Worm (Caenorhabditis elegans) whole organism, midembryonic: Measurements from ENCODE around the gene Y41C4A.21.

Source experiments
- T22C8.4 ChIP-seq: fragments of 200-800 bp; sonication (Bioruptor generic); IDR thresholded peaks from 2 replicates; pipeline ENCODE4 v1.3.6; 2022; ENCODE audit warnings: missing genetic modification characterization, missing compliant biosample characterization
- cog-1 ChIP-seq: sonication (generic microtip); optimal IDR thresholded peaks from 2 replicates; lab custom pipeline; 2016; ENCODE audit warnings: missing genetic modification characterization, missing compliant biosample characterization
- flt-1 ChIP-seq: fragments of 200-800 bp; sonication (Bioruptor generic); IDR thresholded peaks from 2 replicates; pipeline ENCODE4 v1.3.6; 2022; ENCODE audit warnings: missing genetic modification characterization, missing compliant biosample characterization
- klf-2 ChIP-seq: fragments of 200-800 bp; sonication (Bioruptor generic); conservative IDR thresholded peaks from 2 replicates; pipeline ENCODE4 v1.3.6; 2022; ENCODE audit warnings: missing genetic modification reagents, missing genetic modification characterization, missing compliant biosample characterization
- med-1 ChIP-seq: sonication (generic microtip); optimal IDR thresholded peaks from 2 replicates; lab custom pipeline; 2017; ENCODE audit warnings: missing genetic modification characterization, mild to moderate bottlenecking, missing compliant biosample characterization, antibody characterized with exemption, missing genetic modification reagents; ENCODE audit not compliant: insufficient read depth
- ref-1 ChIP-seq: fragments of 200-800 bp; sonication (Bioruptor generic); conservative IDR thresholded peaks from 2 replicates; pipeline ENCODE4 v1.3.6; 2022; ENCODE audit warnings: missing genetic modification reagents, missing genetic modification characterization, missing compliant biosample characterization
- ztf-23 ChIP-seq: fragments of 200-800 bp; sonication (Bioruptor generic); IDR thresholded peaks from 2 replicates; pipeline ENCODE4 v1.3.6; 2022; ENCODE audit warnings: missing genetic modification reagents, missing genetic modification characterization, missing compliant biosample characterization
- ztf-29 ChIP-seq: fragments of 200-800 bp; sonication (Bioruptor generic); IDR thresholded peaks from 2 replicates; pipeline ENCODE4 v1.3.6; 2022; ENCODE audit warnings: missing genetic modification reagents, missing genetic modification characterization, missing compliant biosample characterization

DNA sequence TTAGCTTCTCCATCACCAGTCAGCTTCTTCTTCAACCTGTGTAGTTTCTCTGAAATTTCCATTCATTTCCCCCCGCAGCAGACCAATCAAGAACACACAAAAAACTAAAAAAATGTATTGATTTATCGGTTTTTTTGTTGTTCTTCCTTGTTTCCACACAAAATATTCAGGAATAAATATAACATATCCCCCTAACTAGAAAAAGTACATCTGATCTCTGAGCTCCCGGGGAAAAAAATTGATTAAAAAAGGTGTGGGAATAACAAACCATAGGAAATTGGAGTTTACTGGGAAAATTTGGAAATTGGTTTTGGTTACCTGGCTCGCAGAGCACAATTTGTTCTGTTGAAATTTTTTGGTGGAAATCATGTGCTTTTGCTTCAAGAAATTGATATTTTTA is 37.2 kb upstream of the Y41C4A.21 start, which contains the start of gene Y41C4A.22:
- TF ChIP-seq med-1 (no peak), flt-1 (GFP tag; lab: Robert Waterston, UW) (no peak), ref-1 (GFP tag; lab: Robert Waterston, UW) (no peak), ztf-23 (GFP tag; lab: Robert Waterston, UW) (no peak), ztf-29 (GFP tag; lab: Robert Waterston, UW) (no peak), klf-2 (no peak), T22C8.4 (GFP tag; lab: Robert Waterston, UW) (no peak), cog-1 (tag; lab: Kevin White, UChicago) (no peak)
